Worm (Caenorhabditis elegans) whole organism, L3 larva: Measurements from ENCODE around the gene droe-4.

ENCODE experiments used
- aly-2 ChIP-seq: fragments of 150-350 bp; optimal IDR thresholded peaks from 2 replicates; lab custom pipeline; 2014; ENCODE audit warnings: missing biosample characterization, missing genetic modification characterization
- ceh-82 ChIP-seq: fragments of 150-350 bp; optimal IDR thresholded peaks from 2 replicates; lab custom pipeline; 2014; ENCODE audit warnings: missing biosample characterization, missing genetic modification characterization
- ceh-9 ChIP-seq: sonication (generic microtip); optimal IDR thresholded peaks from 2 replicates; lab custom pipeline; 2018; ENCODE audit warnings: missing biosample characterization, missing genetic modification characterization
- daf-12 ChIP-seq: fragments of 150-350 bp; optimal IDR thresholded peaks from 2 replicates; lab custom pipeline; 2014; ENCODE audit warnings: missing biosample characterization, missing genetic modification reagents, missing genetic modification characterization
- elt-2 ChIP-seq: sonication (generic microtip); optimal IDR thresholded peaks from 2 replicates; lab custom pipeline; 2016; ENCODE audit warnings: missing genetic modification reagents, mild to moderate bottlenecking, missing genetic modification characterization, missing compliant biosample characterization
- fkh-10 ChIP-seq: sonication (generic microtip); optimal IDR thresholded peaks from 2 replicates; lab custom pipeline; 2017; ENCODE audit warnings: missing biosample characterization, missing genetic modification reagents, missing genetic modification characterization
- lin-15B ChIP-seq: fragments of 150-350 bp; optimal IDR thresholded peaks from 2 replicates; lab custom pipeline; 2014; ENCODE audit warnings: missing biosample characterization, missing genetic modification characterization
- lsy-12 ChIP-seq: sonication (generic microtip); optimal IDR thresholded peaks from 2 replicates; lab custom pipeline; 2016; ENCODE audit warnings: mild to moderate bottlenecking, missing genetic modification characterization, missing compliant biosample characterization
- nhr-237 ChIP-seq: fragments of 150-350 bp; optimal IDR thresholded peaks from 2 replicates; lab custom pipeline; 2014; ENCODE audit warnings: missing biosample characterization, missing genetic modification characterization
- nhr-76 ChIP-seq: fragments of 150-350 bp; sonication (generic microtip); optimal IDR thresholded peaks from 5 replicates; lab custom pipeline; 2014; ENCODE audit warnings: missing biosample characterization, missing genetic modification characterization
- pha-4 ChIP-seq: fragments of 150-350 bp; optimal IDR thresholded peaks from 2 replicates; lab custom pipeline; 2014; ENCODE audit warnings: missing biosample characterization, missing genetic modification reagents, missing genetic modification characterization
- pqm-1 ChIP-seq: fragments of 150-350 bp; optimal IDR thresholded peaks from 2 replicates; lab custom pipeline; 2017; ENCODE audit warnings: missing biosample characterization, missing genetic modification characterization, inconsistent platforms
- snpc-4 ChIP-seq: fragments of 150-350 bp; optimal IDR thresholded peaks from 2 replicates; lab custom pipeline; 2014; ENCODE audit warnings: missing biosample characterization, missing genetic modification characterization
- unc-39 ChIP-seq: sonication (generic microtip); optimal IDR thresholded peaks from 4 replicates; lab custom pipeline; 2017; ENCODE audit warnings: missing biosample characterization, missing genetic modification characterization

ce11 chrV:13946385-13947019, 46.0 kb upstream of the droe-4 start, which contains the start of the genes srx-10 and clec-226:
- no peak for TF ChIP-seq ceh-9 (tag; lab: Kevin White, UChicago)
- no peak for TF ChIP-seq lsy-12 (tag; lab: Kevin White, UChicago)
- no peak for TF ChIP-seq pha-4
- no peak for TF ChIP-seq aly-2 (tag; lab: Kevin White, UChicago)
- no peak for TF ChIP-seq ceh-82 (tag; lab: Kevin White, UChicago)
- TF ChIP-seq pqm-1, result no peak
- TF ChIP-seq nhr-237 (tag; lab: Kevin White, UChicago), result no peak
- TF ChIP-seq snpc-4 (tag; lab: Kevin White, UChicago), result no peak
- TF ChIP-seq nhr-76, result no peak
- no peak for TF ChIP-seq fkh-10 (GFP tag; lab: Kevin White, UChicago)
- no peak for TF ChIP-seq elt-2 (tag; lab: Kevin White, UChicago)
- TF ChIP-seq unc-39 (tag; lab: Kevin White, UChicago), result no peak
- no peak for TF ChIP-seq daf-12
- TF ChIP-seq lin-15B (tag; lab: Kevin White, UChicago), result no peak
